Fruit fly (Drosophila melanogaster) whole organism, embryonic: ENCODE data around the gene CG4968.

Source experiments
- Ada2b ChIP-seq: fragments of 200-800 bp; sonication (Bioruptor generic); IDR thresholded peaks from 2 replicates; pipeline ENCODE4 v1.3.6; 2022; ENCODE audit warnings: missing biosample characterization, missing genetic modification characterization
- BEAF-32 ChIP-seq: fragments of 200-800 bp; sonication (Bioruptor generic); optimal IDR thresholded peaks from 3 replicates; lab custom pipeline; 2017; ENCODE audit warnings: missing biosample characterization, missing genetic modification characterization, mild to moderate bottlenecking, moderate library complexity, missing genetic modification reagents
- Blimp-1 ChIP-seq: fragments of 200-800 bp; sonication (Bioruptor generic); optimal IDR thresholded peaks from 3 replicates; lab custom pipeline; 2018; ENCODE audit warnings: missing biosample characterization, missing genetic modification characterization, mild to moderate bottlenecking, moderate library complexity, missing genetic modification reagents
- CG10209 ChIP-seq: fragments of 200-800 bp; sonication (Bioruptor generic); optimal IDR thresholded peaks from 3 replicates; lab custom pipeline; 2017; ENCODE audit warnings: missing biosample characterization, mild to moderate bottlenecking, missing genetic modification characterization, missing genetic modification reagents
- CG10654 ChIP-seq: fragments of 200-800 bp; sonication (Bioruptor generic); optimal IDR thresholded peaks from 2 replicates; lab custom pipeline; 2016; ENCODE audit warnings: missing biosample characterization, missing genetic modification characterization
- CG13287 ChIP-seq: fragments of 200-800 bp; sonication (Bioruptor generic); IDR thresholded peaks from 2 replicates; pipeline ENCODE4 v1.3.6; 2022; ENCODE audit warnings: missing biosample characterization, missing genetic modification characterization; ENCODE audit not compliant: partially characterized antibody
- CG14710 ChIP-seq: fragments of 200-800 bp; sonication (Bioruptor generic); optimal IDR thresholded peaks from 3 replicates; lab custom pipeline; 2019; ENCODE audit warnings: missing biosample characterization, mild to moderate bottlenecking, missing genetic modification characterization, moderate library complexity
- CG1603 ChIP-seq: fragments of 200-800 bp; sonication (Bioruptor generic); optimal IDR thresholded peaks from 2 replicates; lab custom pipeline; 2019; ENCODE audit warnings: missing biosample characterization, mild to moderate bottlenecking, missing genetic modification characterization, moderate library complexity
- CG17829 ChIP-seq: fragments of 200-800 bp; optimal IDR thresholded peaks from 2 replicates; lab custom pipeline; 2019; ENCODE audit warnings: missing biosample characterization, mild to moderate bottlenecking, missing genetic modification characterization, moderate library complexity
- CG18262 ChIP-seq: fragments of 200-800 bp; optimal IDR thresholded peaks from 3 replicates; lab custom pipeline; 2019; ENCODE audit warnings: missing biosample characterization, mild to moderate bottlenecking, missing genetic modification characterization, moderate library complexity
- CG2116 ChIP-seq: fragments of 200-800 bp; sonication (Bioruptor generic); optimal IDR thresholded peaks from 3 replicates; lab custom pipeline; 2018; ENCODE audit warnings: missing biosample characterization, mild to moderate bottlenecking, missing genetic modification characterization
- CG33213 ChIP-seq: fragments of 200-800 bp; sonication (Bioruptor generic); optimal IDR thresholded peaks from 3 replicates; lab custom pipeline; 2016; ENCODE audit warnings: missing biosample characterization, missing genetic modification characterization
- CG34224 ChIP-seq: fragments of 200-800 bp; sonication (Bioruptor generic); IDR thresholded peaks from 3 replicates; pipeline ENCODE4 v1.3.6; 2022; ENCODE audit warnings: missing biosample characterization, missing genetic modification characterization; ENCODE audit not compliant: partially characterized antibody
- CG34422 ChIP-seq: fragments of 200-800 bp; sonication (Bioruptor generic); IDR thresholded peaks from 3 replicates; pipeline ENCODE4 v1.3.6; 2022; ENCODE audit warnings: missing biosample characterization, missing genetic modification characterization
- CG6254 ChIP-seq: fragments of 200-800 bp; sonication (Bioruptor generic); optimal IDR thresholded peaks from 3 replicates; lab custom pipeline; 2017; ENCODE audit warnings: mild to moderate bottlenecking, missing biosample characterization, missing genetic modification reagents, missing genetic modification characterization
- CG6654 ChIP-seq: fragments of 200-800 bp; sonication (Bioruptor generic); optimal IDR thresholded peaks from 2 replicates; lab custom pipeline; 2017; ENCODE audit warnings: missing biosample characterization, mild to moderate bottlenecking, missing genetic modification characterization
- CG8089 ChIP-seq: fragments of 200-800 bp; sonication (Bioruptor generic); optimal IDR thresholded peaks from 3 replicates; lab custom pipeline; 2016; ENCODE audit warnings: missing biosample characterization, missing genetic modification characterization
- CG8290 ChIP-seq, 3 experiments: fragments of 200-800 bp; sonication (Bioruptor generic); optimal IDR thresholded peaks; 2 replicates each; lab custom pipeline; 2016 to 2019; ENCODE audit warnings: missing biosample characterization in 3 of 3, missing genetic modification characterization in 3 of 3, mild to moderate bottlenecking in 2 of 3, moderate library complexity in 1 of 3
- CG8359 ChIP-seq: fragments of 200-800 bp; sonication (Bioruptor generic); optimal IDR thresholded peaks from 2 replicates; lab custom pipeline; 2017; ENCODE audit warnings: missing biosample characterization, mild to moderate bottlenecking, missing genetic modification characterization, borderline replicate concordance
- CHES-1-like ChIP-seq: fragments of 200-800 bp; sonication (Bioruptor generic); optimal IDR thresholded peaks from 2 replicates; lab custom pipeline; 2016; ENCODE audit warnings: missing biosample characterization, missing genetic modification characterization
- Dad ChIP-seq: fragments of 200-800 bp; sonication (Bioruptor generic); optimal IDR thresholded peaks from 3 replicates; lab custom pipeline; 2016; ENCODE audit warnings: missing biosample characterization, missing genetic modification characterization
- Doc2 ChIP-seq: fragments of 200-800 bp; sonication (Bioruptor generic); IDR thresholded peaks from 2 replicates; pipeline ENCODE4 v1.3.6; 2022; ENCODE audit warnings: missing biosample characterization, missing genetic modification characterization
- Dp ChIP-seq: fragments of 200-800 bp; sonication (Bioruptor generic); optimal IDR thresholded peaks from 2 replicates; lab custom pipeline; 2018; ENCODE audit warnings: missing biosample characterization, mild to moderate bottlenecking, missing genetic modification characterization, moderate library complexity
- MESR4 ChIP-seq: fragments of 200-800 bp; sonication (Bioruptor generic); optimal IDR thresholded peaks from 2 replicates; lab custom pipeline; 2018; ENCODE audit warnings: missing biosample characterization, mild to moderate bottlenecking, missing genetic modification characterization, moderate library complexity
- Med ChIP-seq: fragments of 200-800 bp; sonication (Bioruptor generic); peaks from one replicate; lab custom pipeline; 2016; ENCODE audit warnings: missing biosample characterization, missing genetic modification characterization, mild to moderate bottlenecking, inconsistent platforms, moderate library complexity
- Poxn ChIP-seq: fragments of 200-800 bp; sonication (Bioruptor generic); IDR thresholded peaks from 2 replicates; pipeline ENCODE4 v1.3.6; 2022; ENCODE audit warnings: missing biosample characterization, missing genetic modification characterization
- Stat92E ChIP-seq, 3 experiments: fragments of >200 bp in 2 of 3; fragments of 200-800 bp in 1 of 3; sonication (Bioruptor generic) in 1 of 3; optimal IDR thresholded peaks; 2 replicates each; lab custom pipeline; 2017 to 2019; ENCODE audit warnings: missing biosample characterization in 3 of 3, missing genetic modification characterization in 3 of 3, mild to moderate bottlenecking in 1 of 3, moderate library complexity in 1 of 3
- amos ChIP-seq: fragments of 200-800 bp; sonication (Bioruptor generic); IDR thresholded peaks from 2 replicates; pipeline ENCODE4 v1.3.6; 2022; ENCODE audit warnings: missing biosample characterization, missing genetic modification characterization; ENCODE audit not compliant: partially characterized antibody
- az2 ChIP-seq: fragments of 200-800 bp; sonication (Bioruptor generic); optimal IDR thresholded peaks from 3 replicates; lab custom pipeline; 2016; ENCODE audit warnings: missing biosample characterization, missing genetic modification characterization
- caup ChIP-seq: fragments of 200-800 bp; sonication (Bioruptor generic); optimal IDR thresholded peaks from 3 replicates; lab custom pipeline; 2017; ENCODE audit warnings: missing biosample characterization, mild to moderate bottlenecking, missing genetic modification characterization, moderate library complexity; ENCODE audit not compliant: severe bottlenecking
- crp ChIP-seq, 2 experiments: fragments of 200-800 bp; sonication (Bioruptor generic); optimal IDR thresholded peaks; 2 replicates in 1 of 2; 3 replicates in 1 of 2; lab custom pipeline; 2017; ENCODE audit warnings: missing biosample characterization in 2 of 2, missing genetic modification characterization in 2 of 2, mild to moderate bottlenecking in 1 of 2, moderate library complexity in 1 of 2
- ewg ChIP-seq: fragments of 200-800 bp; sonication (Bioruptor generic); optimal IDR thresholded peaks from 3 replicates; lab custom pipeline; 2017; ENCODE audit warnings: mild to moderate bottlenecking, missing biosample characterization, missing genetic modification reagents, missing genetic modification characterization
- fd64A ChIP-seq: fragments of 200-800 bp; sonication (Bioruptor generic); optimal IDR thresholded peaks from 3 replicates; lab custom pipeline; 2018; ENCODE audit warnings: missing biosample characterization, mild to moderate bottlenecking, missing genetic modification characterization
- gfzf ChIP-seq: fragments of 200-800 bp; sonication (Bioruptor generic); optimal IDR thresholded peaks from 2 replicates; lab custom pipeline; 2016; ENCODE audit warnings: missing biosample characterization, mild to moderate bottlenecking, missing genetic modification characterization, moderate library complexity
- grn ChIP-seq: fragments of 200-800 bp; sonication (Bioruptor generic); optimal IDR thresholded peaks from 3 replicates; lab custom pipeline; 2017; ENCODE audit warnings: missing biosample characterization, missing genetic modification characterization
- hbn ChIP-seq: fragments of 200-800 bp; sonication (Bioruptor generic); IDR thresholded peaks from 2 replicates; pipeline ENCODE4 v1.3.6; 2022; ENCODE audit warnings: missing biosample characterization, missing genetic modification characterization; ENCODE audit not compliant: partially characterized antibody
- hth ChIP-seq: fragments of >200 bp; optimal IDR thresholded peaks from 2 replicates; lab custom pipeline; 2017; ENCODE audit warnings: inconsistent platforms
- lilli ChIP-seq: fragments of 200-800 bp; sonication (Bioruptor generic); optimal IDR thresholded peaks from 3 replicates; lab custom pipeline; 2016; ENCODE audit warnings: missing biosample characterization, missing genetic modification characterization
- nerfin-1 ChIP-seq: fragments of 200-800 bp; sonication (Bioruptor generic); optimal IDR thresholded peaks from 3 replicates; lab custom pipeline; 2019; ENCODE audit warnings: missing biosample characterization, mild to moderate bottlenecking, missing genetic modification characterization, moderate library complexity
- peb ChIP-seq: fragments of 200-800 bp; sonication (Bioruptor generic); IDR thresholded peaks from 2 replicates; pipeline ENCODE4 v1.3.6; 2022; ENCODE audit warnings: missing biosample characterization, missing genetic modification characterization
- rib ChIP-seq: fragments of 200-800 bp; sonication (Bioruptor generic); IDR thresholded peaks from 2 replicates; pipeline ENCODE4 v1.3.6; 2022; ENCODE audit warnings: missing biosample characterization, missing genetic modification characterization
- sqz ChIP-seq: fragments of 200-800 bp; sonication (Bioruptor generic); optimal IDR thresholded peaks from 3 replicates; lab custom pipeline; 2018; ENCODE audit warnings: missing biosample characterization, mild to moderate bottlenecking, missing genetic modification characterization
- stwl ChIP-seq: fragments of 200-800 bp; sonication (Bioruptor generic); optimal IDR thresholded peaks from 3 replicates; lab custom pipeline; 2018; ENCODE audit warnings: missing biosample characterization, mild to moderate bottlenecking, missing genetic modification characterization, moderate library complexity
- sug ChIP-seq: fragments of 200-800 bp; optimal IDR thresholded peaks from 2 replicates; lab custom pipeline; 2019; ENCODE audit warnings: missing biosample characterization, mild to moderate bottlenecking, missing genetic modification characterization, moderate library complexity
- tgo ChIP-seq: fragments of 200-800 bp; sonication (Bioruptor generic); IDR thresholded peaks from 3 replicates; pipeline ENCODE4 v1.3.6; 2022; ENCODE audit warnings: missing biosample characterization, missing genetic modification characterization
- tio ChIP-seq: fragments of 200-800 bp; sonication (Bioruptor generic); optimal IDR thresholded peaks from 2 replicates; lab custom pipeline; 2017; ENCODE audit warnings: missing biosample characterization, missing genetic modification characterization, inconsistent platforms
- unc-4 ChIP-seq: fragments of 200-800 bp; sonication (Bioruptor generic); IDR thresholded peaks from 2 replicates; pipeline ENCODE4 v1.3.6; 2022; ENCODE audit warnings: missing biosample characterization, missing genetic modification characterization; ENCODE audit not compliant: partially characterized antibody

The CG4968 gene

dm6 chr2L:10310614-10311382, 4.1 kb downstream of the CG4968 start, which contains the start of gene Cdk5alpha (continued):
- TF ChIP-seq tio (GFP tag; lab: Kevin White, UChicago) (no peak), az2 (GFP tag; lab: Kevin White, UChicago) (no peak), CHES-1-like (GFP tag; lab: Kevin White, UChicago) (peak; percentile 21), stwl (peak; percentile 98), Blimp-1 (GFP tag; lab: Kevin White, UChicago) (no peak), fd64A (GFP tag; lab: Kevin White, UChicago) (no peak), MESR4 (GFP tag; lab: Kevin White, UChicago) (peak; percentile 8), ewg (GFP tag; lab: Kevin White, UChicago) (peak; percentile 95), Doc2 (GFP tag; lab: Robert Waterston, UW) (no peak), CG8290 (GFP tag; optimal IDR thresholded peaks at IDR 0.05; lab: Kevin White, UChicago) (no peak), CG8290 (tag; optimal IDR thresholded peaks at IDR 0.05; lab: Kevin White, UChicago) (no peak), Med (GFP tag; lab: Kevin White, UChicago) (peak; percentile 79), CG13287 (GFP tag; lab: Robert Waterston, UW) (peak; percentile 22; the same call in 1 of the 2 replicates), CG10209 (no peak), caup (no peak), BEAF-32 (GFP tag; lab: Kevin White, UChicago) (no peak), nerfin-1 (tag; lab: Kevin White, UChicago) (peak; percentile 22), CG2116 (GFP tag; lab: Kevin White, UChicago) (peak; percentile 18), lilli (GFP tag; lab: Kevin White, UChicago) (peak; percentile 24), rib (GFP tag; lab: Robert Waterston, UW) (no peak), grn (peak; percentile 24), CG1603 (tag; lab: Kevin White, UChicago) (peak; percentile 32), CG14710 (tag; lab: Kevin White, UChicago) (peak; percentile 5), sqz (no peak), CG33213 (GFP tag; lab: Kevin White, UChicago) (peak; percentile 0), CG6654 (GFP tag; lab: Kevin White, UChicago) (no peak)
- TF ChIP-seq, all 482 proteins: peak for 27

dm6 chr2L:10311822-10312221, 5.1 kb downstream of the CG4968 start:
- no peak for TF ChIP-seq CG6254 (GFP tag; lab: Kevin White, UChicago)
- peak; percentile 41 for TF ChIP-seq Dp (GFP tag; lab: Kevin White, UChicago)
- TF ChIP-seq CG34422 = no peak
- TF ChIP-seq gfzf (GFP tag; lab: Kevin White, UChicago) = peak; percentile 76
- no peak for TF ChIP-seq Stat92E (GFP tag; optimal IDR thresholded peaks at IDR 0.05; lab: Kevin White, UChicago)
- TF ChIP-seq tgo (GFP tag; lab: Robert Waterston, UW) = no peak
- no peak for TF ChIP-seq CG10654 (GFP tag; lab: Kevin White, UChicago)
- peak; percentile 44 for TF ChIP-seq CG2116 (GFP tag; lab: Kevin White, UChicago)
- TF ChIP-seq peb (GFP tag; lab: Robert Waterston, UW) = no peak
- no peak for TF ChIP-seq Ada2b (GFP tag; lab: Robert Waterston, UW)
- TF ChIP-seq Dad (GFP tag; lab: Kevin White, UChicago) = no peak
- no peak for TF ChIP-seq CG18262 (tag; lab: Kevin White, UChicago)
- TF ChIP-seq amos (GFP tag; lab: Robert Waterston, UW) = peak; percentile 27; the same call in 1 of the 2 replicates
- no peak for TF ChIP-seq CG8089 (GFP tag; lab: Kevin White, UChicago)
- TF ChIP-seq CG17829 (tag; lab: Kevin White, UChicago) = no peak
- TF ChIP-seq CG8359 (GFP tag; lab: Kevin White, UChicago) = no peak
- TF ChIP-seq Poxn = no peak
- peak; percentile 38; the same call in 1 of the 2 replicates for TF ChIP-seq unc-4 (GFP tag; lab: Robert Waterston, UW)
- no peak for TF ChIP-seq hth (lab: Kevin White, UChicago)
- peak; percentile 12 for TF ChIP-seq sug (tag; lab: Kevin White, UChicago)
- TF ChIP-seq hbn (GFP tag; lab: Robert Waterston, UW) = 0 out of 2 replicates have a peak, but pooled peaks have one; percentile 24
- TF ChIP-seq CG34224 (GFP tag; lab: Robert Waterston, UW) = 0 out of 3 replicates have a peak, but pooled peaks have one; percentile 12
- TF ChIP-seq crp (GFP tag; optimal IDR thresholded peaks at IDR 0.05; lab: Kevin White, UChicago) = peak in 1 of 2 experiments; percentile 60
